Worm (Caenorhabditis elegans) whole organism, L2 larva: ENCODE data around the gene H24K24.2.

Experiments used
- C34F6.9 ChIP-seq: fragments of 150-350 bp; optimal IDR thresholded peaks from 2 replicates; lab custom pipeline; 2014; ENCODE audit warnings: missing biosample characterization, missing genetic modification characterization
- Y55F3AM.14 ChIP-seq: fragments of 200-800 bp; sonication (Bioruptor generic); optimal IDR thresholded peaks from 2 replicates; lab custom pipeline; 2018; ENCODE audit warnings: mild to moderate bottlenecking, missing genetic modification characterization, missing compliant biosample characterization
- aly-2 ChIP-seq: fragments of 150-350 bp; optimal IDR thresholded peaks from 2 replicates; lab custom pipeline; 2014; ENCODE audit warnings: missing biosample characterization, missing genetic modification characterization
- ceh-82 ChIP-seq: fragments of 150-350 bp; optimal IDR thresholded peaks from 2 replicates; lab custom pipeline; 2014; ENCODE audit warnings: missing biosample characterization, missing genetic modification characterization
- crh-2 ChIP-seq: sonication (generic microtip); optimal IDR thresholded peaks from 2 replicates; lab custom pipeline; 2017; ENCODE audit warnings: missing biosample characterization, missing genetic modification characterization
- dmd-4 ChIP-seq: sonication (generic microtip); optimal IDR thresholded peaks from 2 replicates; lab custom pipeline; 2017; ENCODE audit warnings: missing biosample characterization, missing genetic modification characterization
- elt-1 ChIP-seq: fragments of 150-350 bp; optimal IDR thresholded peaks from 2 replicates; lab custom pipeline; 2014; ENCODE audit warnings: missing biosample characterization, missing genetic modification characterization
- elt-3 ChIP-seq: sonication (generic microtip); optimal IDR thresholded peaks from 2 replicates; lab custom pipeline; 2017; ENCODE audit warnings: missing biosample characterization, missing genetic modification characterization
- fos-1 ChIP-seq: fragments of 150-350 bp; optimal IDR thresholded peaks from 2 replicates; lab custom pipeline; 2014; ENCODE audit warnings: missing biosample characterization, missing genetic modification characterization
- lin-11 ChIP-seq: fragments of 150-350 bp; sonication (generic microtip); optimal IDR thresholded peaks from 2 replicates; lab custom pipeline; 2014; ENCODE audit warnings: missing biosample characterization, missing genetic modification characterization, inconsistent platforms, mixed read lengths
- lin-13 ChIP-seq: fragments of 150-350 bp; optimal IDR thresholded peaks from 2 replicates; lab custom pipeline; 2014; ENCODE audit warnings: missing biosample characterization, missing genetic modification reagents, missing genetic modification characterization
- lsy-2 ChIP-seq, 2 experiments: fragments of 150-350 bp in 1 of 2; sonication (generic microtip) in 1 of 2; optimal IDR thresholded peaks; 2 replicates each; lab custom pipeline; 2014 to 2017; ENCODE audit warnings: missing biosample characterization in 2 of 2, missing genetic modification characterization in 2 of 2
- mab-5 ChIP-seq: fragments of 150-350 bp; optimal IDR thresholded peaks from 2 replicates; lab custom pipeline; 2014; ENCODE audit warnings: missing biosample characterization, missing genetic modification characterization
- mbf-1 ChIP-seq: sonication (generic microtip); optimal IDR thresholded peaks from 2 replicates; lab custom pipeline; 2017; ENCODE audit warnings: missing biosample characterization, missing genetic modification characterization
- mdl-1 ChIP-seq, 2 experiments: fragments of 150-350 bp in 1 of 2; sonication (generic microtip) in 1 of 2; optimal IDR thresholded peaks; 2 replicates each; lab custom pipeline; 2017; ENCODE audit warnings: missing biosample characterization in 2 of 2, missing genetic modification characterization in 2 of 2
- nhr-10 ChIP-seq: sonication (generic microtip); optimal IDR thresholded peaks from 2 replicates; lab custom pipeline; 2017; ENCODE audit warnings: missing biosample characterization, missing genetic modification characterization
- nhr-11 ChIP-seq: fragments of 150-350 bp; optimal IDR thresholded peaks from 2 replicates; lab custom pipeline; 2014; ENCODE audit warnings: missing biosample characterization, missing genetic modification characterization
- nhr-129 ChIP-seq: fragments of 150-350 bp; optimal IDR thresholded peaks from 2 replicates; lab custom pipeline; 2014; ENCODE audit warnings: missing biosample characterization, missing genetic modification characterization
- nhr-237 ChIP-seq: fragments of 150-350 bp; optimal IDR thresholded peaks from 2 replicates; lab custom pipeline; 2014; ENCODE audit warnings: missing biosample characterization, missing genetic modification characterization
- nhr-25 ChIP-seq: fragments of 150-350 bp; sonication (generic microtip); optimal IDR thresholded peaks from 3 replicates; lab custom pipeline; 2014; ENCODE audit warnings: missing biosample characterization, missing genetic modification characterization
- peb-1 ChIP-seq: fragments of 150-350 bp; optimal IDR thresholded peaks from 2 replicates; lab custom pipeline; 2014; ENCODE audit warnings: missing biosample characterization, missing genetic modification characterization
- sem-4 ChIP-seq: fragments of 150-350 bp; optimal IDR thresholded peaks from 2 replicates; lab custom pipeline; 2014; ENCODE audit warnings: missing biosample characterization, missing genetic modification reagents, missing genetic modification characterization
- skn-1 ChIP-seq: sonication (generic microtip); optimal IDR thresholded peaks from 2 replicates; lab custom pipeline; 2017; ENCODE audit warnings: missing biosample characterization, missing genetic modification characterization
- sma-3 ChIP-seq: sonication (generic microtip); optimal IDR thresholded peaks from 2 replicates; lab custom pipeline; 2016; ENCODE audit warnings: missing genetic modification reagents, missing genetic modification characterization, missing compliant biosample characterization
- sma-9 ChIP-seq, 2 experiments: fragments of 150-350 bp in 1 of 2; sonication (generic microtip) in 1 of 2; optimal IDR thresholded peaks; 2 replicates each; lab custom pipeline; 2014 to 2016; ENCODE audit warnings: missing genetic modification characterization in 2 of 2, mild to moderate bottlenecking in 1 of 2, missing biosample characterization in 1 of 2, missing compliant biosample characterization in 1 of 2, missing genetic modification reagents in 1 of 2, moderate library complexity in 1 of 2
- snpc-4 ChIP-seq: fragments of 150-350 bp; optimal IDR thresholded peaks from 2 replicates; lab custom pipeline; 2014; ENCODE audit warnings: missing biosample characterization, missing genetic modification characterization
- unc-55 ChIP-seq: fragments of 150-350 bp; sonication (generic microtip); optimal IDR thresholded peaks from 3 replicates; lab custom pipeline; 2014; ENCODE audit warnings: missing biosample characterization, missing genetic modification reagents, missing genetic modification characterization
- unc-62 ChIP-seq: fragments of 150-350 bp; optimal IDR thresholded peaks from 2 replicates; lab custom pipeline; 2014; ENCODE audit warnings: missing biosample characterization, missing genetic modification reagents, missing genetic modification characterization
- zag-1 ChIP-seq: fragments of 150-350 bp; optimal IDR thresholded peaks from 2 replicates; lab custom pipeline; 2014; ENCODE audit warnings: missing biosample characterization, missing genetic modification characterization
- ztf-1 ChIP-seq: fragments of 200-800 bp; sonication (Bioruptor generic); conservative IDR thresholded peaks from 2 replicates; pipeline ENCODE4 v1.3.6; 2022; ENCODE audit warnings: missing genetic modification characterization, missing compliant biosample characterization

H24K24.2 gene

ce11 chrV:917488-917887, at the start of gene H24K24.2:
Gene H24K24.2 (plus strand): TSS chrV:917788.
- no peak for TF ChIP-seq sma-9 (GFP tag; optimal IDR thresholded peaks at IDR 0.05; lab: Kevin White, UChicago)
- TF ChIP-seq sma-9 (tag; optimal IDR thresholded peaks at IDR 0.05; lab: Kevin White, UChicago), result no peak
- TF ChIP-seq snpc-4 (tag; lab: Kevin White, UChicago), result no peak
- TF ChIP-seq elt-3 (tag; lab: Kevin White, UChicago), result no peak
- no peak for TF ChIP-seq nhr-237 (tag; lab: Kevin White, UChicago)
- TF ChIP-seq lin-13 (GFP tag; lab: Kevin White, UChicago), result no peak
- TF ChIP-seq fos-1 (tag; lab: Kevin White, UChicago), result no peak
- no peak for TF ChIP-seq nhr-129 (tag; lab: Kevin White, UChicago)
- no peak for TF ChIP-seq ceh-82 (tag; lab: Kevin White, UChicago)
- TF ChIP-seq aly-2 (tag; lab: Kevin White, UChicago), result no peak

ce11 chrV:871029-871428, 46.6 kb upstream of the H24K24.2 start, which contains the start of gene T02B11.4:
Gene T02B11.4 (minus strand): TSS chrV:871129.
- TF ChIP-seq lsy-2 (tag; optimal IDR thresholded peaks at IDR 0.05; lab: Kevin White, UChicago), result no peak
- TF ChIP-seq Y55F3AM.14 (GFP tag; lab: Kevin White, UChicago), result no peak
- TF ChIP-seq nhr-10, result no peak

DNA sequence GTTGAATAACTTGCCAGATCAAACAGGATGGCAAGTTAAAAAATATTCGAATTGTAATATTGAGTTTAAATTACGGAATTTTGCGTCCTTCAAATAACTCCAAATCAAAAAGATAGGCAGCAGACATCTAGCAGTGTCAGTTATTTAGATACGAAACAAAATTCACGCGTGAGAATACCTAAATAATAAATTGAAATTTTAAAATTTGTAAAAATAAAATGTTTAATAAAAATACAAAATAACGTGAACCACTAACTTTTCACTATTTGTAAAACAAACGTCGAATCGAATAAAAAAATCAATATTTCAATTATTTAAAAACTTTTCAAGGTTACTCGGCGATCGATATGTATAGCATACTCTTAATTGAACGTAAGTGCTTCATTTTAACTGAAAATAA, 41.6 kb upstream of the H24K24.2 start, which contains the start of gene T02B11.9:
Gene T02B11.9, plus strand, starts transcription at position 301 of the 400 bp plus-strand sequence.
- no peak for TF ChIP-seq ztf-1 (GFP tag; lab: Robert Waterston, UW)
- no peak for TF ChIP-seq mbf-1 (tag; lab: Kevin White, UChicago)
- no peak for TF ChIP-seq elt-1 (tag; lab: Kevin White, UChicago)
- TF ChIP-seq sem-4 (tag; lab: Kevin White, UChicago), result no peak
- TF ChIP-seq sma-3, result no peak
- no peak for TF ChIP-seq nhr-11
- no peak for TF ChIP-seq snpc-4 (tag; lab: Kevin White, UChicago)
- TF ChIP-seq crh-2 (tag; lab: Kevin White, UChicago), result no peak
- TF ChIP-seq fos-1 (tag; lab: Kevin White, UChicago), result no peak
- TF ChIP-seq dmd-4 (tag; lab: Kevin White, UChicago), result no peak

ce11 chrV:878567-878966, 39.0 kb upstream of the H24K24.2 start, which contains the start of gene T02B11.8:
Gene T02B11.8 (minus strand): TSS chrV:878667.
- TF ChIP-seq sma-3 (no peak), peb-1 (tag; lab: Kevin White, UChicago) (no peak), unc-62 (GFP tag; lab: Kevin White, UChicago) (no peak), unc-55 (GFP tag; lab: Kevin White, UChicago) (no peak), mdl-1 (tag; optimal IDR thresholded peaks at IDR 0.05; lab: Kevin White, UChicago) (no peak), zag-1 (tag; lab: Kevin White, UChicago) (no peak), ztf-1 (GFP tag; lab: Robert Waterston, UW) (no peak)

DNA sequence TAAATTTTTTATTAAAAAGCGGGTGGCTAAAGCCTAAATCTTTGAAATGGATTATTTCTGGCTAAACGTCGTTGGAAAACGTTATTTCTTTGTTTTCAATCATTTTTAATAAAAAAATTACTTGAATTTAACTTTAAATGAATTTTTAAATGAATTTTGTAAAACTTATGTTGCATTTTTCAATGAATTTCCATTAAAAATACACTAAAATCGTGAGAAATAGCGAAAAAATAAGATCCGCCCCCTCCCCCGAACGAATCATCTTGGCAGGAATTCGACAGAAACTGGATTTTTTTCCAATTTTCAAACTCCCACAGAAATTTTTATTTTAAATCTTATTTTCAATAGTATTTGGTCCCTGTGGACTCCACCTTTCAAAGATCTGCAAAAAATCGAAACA, 38.4 kb upstream of the H24K24.2 start, which contains the start of gene srg-53:
Gene srg-53, plus strand, starts transcription at position 301 of the 400 bp plus-strand sequence.
- TF ChIP-seq nhr-237 (tag; lab: Kevin White, UChicago) (no peak), skn-1 (tag; lab: Kevin White, UChicago) (no peak), fos-1 (tag; lab: Kevin White, UChicago) (no peak), nhr-25 (tag; lab: Kevin White, UChicago) (no peak)

ce11 chrV:884324-884723, 33.3 kb upstream of the H24K24.2 start, which contains the start of gene srj-38:
Gene srj-38 (minus strand): TSS chrV:884424.
- TF ChIP-seq elt-1 (tag; lab: Kevin White, UChicago) (no peak), sma-9 (GFP tag; optimal IDR thresholded peaks at IDR 0.05; lab: Kevin White, UChicago) (no peak), sma-9 (tag; optimal IDR thresholded peaks at IDR 0.05; lab: Kevin White, UChicago) (no peak), Y55F3AM.14 (GFP tag; lab: Kevin White, UChicago) (no peak), sem-4 (tag; lab: Kevin White, UChicago) (no peak), C34F6.9 (no peak), lin-11 (tag; lab: Kevin White, UChicago) (no peak), sma-3 (no peak), mab-5 (tag; lab: Kevin White, UChicago) (no peak)
